Worm (Caenorhabditis elegans) whole organism, L4/young adult: ENCODE measurements around the gene sru-16.

ENCODE experiments used
- W03F9.2 ChIP-seq: fragments of 150-350 bp; optimal IDR thresholded peaks from 2 replicates; lab custom pipeline; 2014; ENCODE audit warnings: missing biosample characterization, missing genetic modification characterization
- dao-5 ChIP-seq: sonication (generic microtip); optimal IDR thresholded peaks from 2 replicates; lab custom pipeline; 2016; ENCODE audit warnings: missing genotype, missing genetic modification characterization, moderate library complexity, missing compliant biosample characterization
- him-1 ChIP-seq: sonication (generic microtip); optimal IDR thresholded peaks from 2 replicates; lab custom pipeline; 2016; ENCODE audit warnings: missing genotype, missing genetic modification reagents, missing genetic modification characterization, missing compliant biosample characterization

ce11 chrIV:13609755-13610154, 30.7 kb downstream of the sru-16 start, which contains the start of gene C08F11.13:
- TF ChIP-seq dao-5 = no peak
- TF ChIP-seq W03F9.2 (tag; lab: Kevin White, UChicago) = no peak
- TF ChIP-seq him-1 = no peak
